Fruit fly (Drosophila melanogaster) whole organism, larva: Measurements from ENCODE around the gene Muc18B.

ENCODE experiments used
- noc ChIP-seq: fragments of 200-800 bp; sonication (Bioruptor generic); optimal IDR thresholded peaks from 3 replicates; lab custom pipeline; 2019; ENCODE audit warnings: missing biosample characterization, mild to moderate bottlenecking, missing genetic modification characterization, moderate library complexity

The Muc18B gene

dm6 chrX:19215215-19215614 is at the start of gene Muc18B:
TSS of gene Muc18B (plus strand) at chrX:19215515.
- no peak for TF ChIP-seq noc (tag; lab: Kevin White, UChicago)

dm6 chrX:19166152-19166935 is 49.0 kb upstream of the Muc18B start:
- TF ChIP-seq noc (tag; lab: Kevin White, UChicago) = peak; percentile 52

dm6 chrX:19167032-19167568 is 48.2 kb upstream of the Muc18B start, which contains the start of gene RhoGAP18B:
TSS of gene RhoGAP18B (minus strand) at chrX:19167082.
- no peak for TF ChIP-seq noc (tag; lab: Kevin White, UChicago)

- no peak for TF ChIP-seq noc (tag; lab: Kevin White, UChicago)
These were observed 47.5 kb upstream of the Muc18B start for dm6 chrX:19167586-19168403.

- no peak for TF ChIP-seq noc (tag; lab: Kevin White, UChicago)
These were observed 44.5 kb upstream of the Muc18B start, which contains the start of gene Inx5 for dm6 chrX:19170791-19171190. TSS of gene Inx5 (minus strand) at chrX:19170883.

- no peak for TF ChIP-seq noc (tag; lab: Kevin White, UChicago)
These were observed 43.4 kb upstream of the Muc18B start for dm6 chrX:19171926-19172325.

- no peak for TF ChIP-seq noc (tag; lab: Kevin White, UChicago)
These were observed 42.4 kb upstream of the Muc18B start for dm6 chrX:19172955-19173354.

- peak; percentile 44 for TF ChIP-seq noc (tag; lab: Kevin White, UChicago)
These were observed 41.2 kb upstream of the Muc18B start for dm6 chrX:19174092-19174491.

dm6 chrX:19174850-19175571 is 40.3 kb upstream of the Muc18B start, which contains the start of gene CG33939:
TSS of gene CG33939 (minus strand) at chrX:19174900.
- no peak for TF ChIP-seq noc (tag; lab: Kevin White, UChicago)

dm6 chrX:19179696-19180255 is 35.5 kb upstream of the Muc18B start, which contains the start of the genes CG7556 and CG7453:
TSS of gene CG7556 (minus strand) at chrX:19179830.
TSS of gene CG7453 (plus strand) at chrX:19180173.
- TF ChIP-seq noc (tag; lab: Kevin White, UChicago) = peak; percentile 69

- no peak for TF ChIP-seq noc (tag; lab: Kevin White, UChicago)
These were observed 32.2 kb upstream of the Muc18B start, which contains the start of gene CG33253 for dm6 chrX:19183121-19183520. TSS of gene CG33253 (plus strand) at chrX:19183421.

dm6 chrX:19187624-19188085 is 27.7 kb upstream of the Muc18B start, which contains the start of gene Mec2:
TSS of gene Mec2 (plus strand) at chrX:19188035.
- TF ChIP-seq noc (tag; lab: Kevin White, UChicago) = peak; percentile 21

dm6 chrX:19189903-19190302 is 25.4 kb upstream of the Muc18B start, which contains the start of gene HP1D3csd:
TSS of gene HP1D3csd (plus strand) at chrX:19190214.
- TF ChIP-seq noc (tag; lab: Kevin White, UChicago) = no peak

dm6 chrX:19191050-19191449 is 24.3 kb upstream of the Muc18B start:
- TF ChIP-seq noc (tag; lab: Kevin White, UChicago) = no peak
